Worm (Caenorhabditis elegans): ENCODE results near the gene col-132.

Gene col-132

DNA sequence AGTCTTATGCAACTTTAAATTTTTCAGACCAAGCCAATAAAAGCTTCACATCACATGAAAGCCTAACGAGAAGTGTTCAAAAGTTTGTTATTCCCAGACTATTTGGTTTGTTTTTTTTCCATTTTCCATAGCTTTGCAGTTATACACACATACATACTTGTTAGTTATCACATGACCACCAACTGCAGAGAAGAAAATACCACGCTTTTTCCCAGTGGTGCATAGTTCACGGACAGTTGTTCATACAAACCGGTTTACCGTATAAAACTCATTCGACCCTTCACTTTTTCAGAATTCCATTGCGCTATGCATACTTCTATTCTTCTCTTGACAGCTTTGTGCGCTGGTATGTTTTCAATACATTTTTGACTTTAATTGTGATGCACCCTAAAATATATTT lies 27.2 kb downstream of the col-132 start, which contains the start of gene scl-5:
Gene scl-5 (plus strand): TSS at position 301 of the 400 bp plus-strand sequence.
- no peak for TF ChIP-seq C16A3.4 (tag; optimal IDR thresholded peaks at IDR 0.05)
- no peak for TF ChIP-seq ceh-82 (tag; optimal IDR thresholded peaks at IDR 0.05)
- no peak for TF ChIP-seq zip-4 (GFP tag; optimal IDR thresholded peaks at IDR 0.05)
- TF ChIP-seq snu-23 (GFP tag; optimal IDR thresholded peaks at IDR 0.05), result no peak
- TF ChIP-seq fkh-8 (tag; optimal IDR thresholded peaks at IDR 0.05), result no peak
- no peak for TF ChIP-seq hpl-2 (GFP tag; optimal IDR thresholded peaks at IDR 0.05)
- no peak for TF ChIP-seq fkh-10 (GFP tag; optimal IDR thresholded peaks at IDR 0.05)
- TF ChIP-seq dsc-1 (tag; optimal IDR thresholded peaks at IDR 0.05), result no peak
- TF ChIP-seq egl-27 (tag; optimal IDR thresholded peaks at IDR 0.05), result no peak

DNA sequence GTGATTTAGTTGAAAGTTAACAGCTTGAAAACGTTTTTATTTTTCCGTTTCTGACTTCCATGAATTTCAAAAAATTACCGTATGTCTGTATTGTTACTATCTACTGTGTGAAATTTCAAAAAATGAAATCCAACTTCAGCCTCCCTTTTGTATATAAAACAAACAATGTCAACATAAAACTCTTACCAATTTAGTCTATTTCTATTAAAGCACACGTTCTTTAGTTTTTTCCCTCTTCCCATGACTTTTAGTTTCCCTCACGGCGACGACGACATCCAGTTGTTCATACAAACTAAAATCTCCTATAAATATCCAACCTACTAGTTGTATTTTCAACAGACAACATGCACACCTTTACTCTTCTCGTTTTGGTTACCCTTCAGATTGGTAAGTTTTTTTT lies 31.6 kb downstream of the col-132 start, which contains the start of gene scl-3:
Gene scl-3 (plus strand): TSS at position 301 of the 400 bp plus-strand sequence.
- TF ChIP-seq lin-35 (GFP tag; optimal IDR thresholded peaks at IDR 0.05) (no peak), unc-30 (tag; optimal IDR thresholded peaks at IDR 0.05) (no peak), elt-2 (tag; optimal IDR thresholded peaks at IDR 0.05) (no peak), tbx-2 (tag; optimal IDR thresholded peaks at IDR 0.05) (no peak), hlh-4 (tag; optimal IDR thresholded peaks at IDR 0.05) (no peak), alr-1 (tag; optimal IDR thresholded peaks at IDR 0.05; ENCODE audit: borderline replicate concordance) (no peak), ceh-63 (GFP tag; optimal IDR thresholded peaks at IDR 0.05) (no peak), F16B12.6 (tag; optimal IDR thresholded peaks at IDR 0.05) (no peak), ama-1 (optimal IDR thresholded peaks at IDR 0.05) (no peak), dpl-1 (GFP tag; optimal IDR thresholded peaks at IDR 0.05) (no peak), ces-1 (GFP tag; optimal IDR thresholded peaks at IDR 0.05) (no peak), nhr-11 (tag; optimal IDR thresholded peaks at IDR 0.05) (no peak)

DNA sequence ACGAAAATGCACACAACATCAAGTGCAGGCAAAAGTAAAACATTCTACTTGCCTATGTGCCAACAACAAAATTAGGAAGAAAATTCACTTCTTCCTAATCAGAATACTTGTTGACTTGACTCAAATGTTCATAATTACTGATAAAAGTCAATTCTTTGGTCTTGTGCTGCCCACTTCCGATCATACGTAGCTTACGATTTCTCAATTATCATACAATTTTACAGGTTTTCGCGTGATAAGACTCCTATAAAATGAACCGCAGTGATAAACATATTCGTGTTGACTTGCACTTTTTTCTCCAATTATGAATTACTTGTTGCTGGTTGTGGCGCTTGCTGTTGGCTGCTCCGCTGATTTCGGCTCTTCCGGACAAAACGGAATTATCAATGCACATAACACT lies 33.4 kb downstream of the col-132 start, which contains the start of gene scl-2:
Gene scl-2 (plus strand): TSS at position 293 of the 400 bp plus-strand sequence.
- TF ChIP-seq lin-14 (GFP tag; optimal IDR thresholded peaks at IDR 0.05) (no peak), tlp-1 (tag; optimal IDR thresholded peaks at IDR 0.05) (peak; percentile 68), ceh-8 (GFP tag; optimal IDR thresholded peaks at IDR 0.05) (no peak), mdl-1 (tag; optimal IDR thresholded peaks at IDR 0.05) (peak in 1 of 2 experiments; percentile 0), jun-1 (tag; optimal IDR thresholded peaks at IDR 0.05) (peak; percentile 80), ceh-88 (GFP tag; IDR thresholded peaks at IDR 0.05) (no peak), pag-3 (tag; optimal IDR thresholded peaks at IDR 0.05; ENCODE audit: borderline replicate concordance, insufficient read depth) (no peak), mef-2 (tag; optimal IDR thresholded peaks at IDR 0.05) (no peak), C04F5.9 (tag; optimal IDR thresholded peaks at IDR 0.05) (no peak), lin-35 (GFP tag; optimal IDR thresholded peaks at IDR 0.05) (peak in 1 of 2 experiments; percentile 36), egl-27 (tag; optimal IDR thresholded peaks at IDR 0.05) (no peak), efl-1 (optimal IDR thresholded peaks at IDR 0.05) (no peak), efl-1 (GFP tag; optimal IDR thresholded peaks at IDR 0.05 in 1 of 2) (peak in 1 of 2 experiments; percentile 35), nhr-71 (tag; optimal IDR thresholded peaks at IDR 0.05) (no peak), elt-2 (tag; optimal IDR thresholded peaks at IDR 0.05) (peak; percentile 99)

DNA sequence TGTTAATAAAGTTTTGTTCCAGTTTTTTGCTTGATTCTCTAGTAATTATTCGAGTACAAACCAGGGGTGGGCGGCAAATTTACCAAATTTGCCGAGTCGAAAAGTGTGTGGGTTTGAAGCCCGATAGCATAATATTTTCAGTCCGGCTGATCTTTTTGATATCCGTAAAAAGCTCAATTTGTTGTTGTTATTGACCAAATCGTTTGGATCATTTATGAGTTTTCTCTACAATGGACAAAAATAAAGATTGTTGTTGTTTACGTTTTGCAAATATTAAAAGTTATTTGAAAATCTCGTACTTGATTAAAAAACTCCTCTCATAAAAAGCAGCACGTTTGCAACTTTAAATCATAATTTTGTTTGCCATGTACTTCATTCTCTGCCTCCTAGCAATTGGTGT lies 34.8 kb downstream of the col-132 start, which contains the start of gene scl-1:
Gene scl-1 (plus strand): TSS at position 301 of the 400 bp plus-strand sequence.
- no peak for TF ChIP-seq sox-4 (tag; optimal IDR thresholded peaks at IDR 0.05)

DNA sequence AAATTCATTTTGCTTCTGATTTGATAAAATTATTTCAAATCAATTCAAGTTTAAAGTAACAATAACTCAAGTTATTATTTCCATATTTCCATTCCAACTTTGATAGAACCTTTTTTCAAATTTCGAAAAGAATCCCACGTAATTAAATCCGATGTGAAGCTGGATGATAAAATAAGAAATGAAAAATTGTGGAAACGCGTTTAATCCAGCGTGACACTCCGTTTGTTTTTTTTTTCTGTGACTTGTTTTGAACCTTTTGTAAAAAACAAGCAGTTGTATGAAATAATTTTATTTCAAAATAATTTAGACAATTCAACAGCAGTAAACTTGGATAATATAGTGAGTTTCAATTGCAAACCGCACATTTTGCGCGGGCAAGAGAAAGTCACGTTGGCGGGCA lies 38.3 kb downstream of the col-132 start, which contains the start of gene F49E11.7:
Gene F49E11.7 (plus strand): TSS at position 301 of the 400 bp plus-strand sequence.
- TF ChIP-seq efl-1 (optimal IDR thresholded peaks at IDR 0.05) (no peak), efl-1 (GFP tag; optimal IDR thresholded peaks at IDR 0.05 in 1 of 2) (peak in 1 of 2 experiments; percentile 17), lsy-2 (tag; optimal IDR thresholded peaks at IDR 0.05) (no peak), nhr-90 (tag; optimal IDR thresholded peaks at IDR 0.05; ENCODE audit: poor library complexity) (no peak), pag-3 (tag; optimal IDR thresholded peaks at IDR 0.05; ENCODE audit: borderline replicate concordance, insufficient read depth) (no peak)
